Worm (Caenorhabditis elegans) whole organism, late embryonic: Measurements from ENCODE around the gene Y73F4A.2.

ENCODE experiments used
- C08G9.2 ChIP-seq: sonication (generic microtip); optimal IDR thresholded peaks from 2 replicates; lab custom pipeline; 2016; ENCODE audit warnings: mild to moderate bottlenecking, missing genetic modification characterization, moderate library complexity, missing compliant biosample characterization
- F13H6.1 ChIP-seq: sonication (generic microtip); optimal IDR thresholded peaks from 2 replicates; lab custom pipeline; 2016; ENCODE audit warnings: missing genetic modification characterization, missing compliant biosample characterization
- K09A11.1 ChIP-seq: sonication (generic microtip); optimal IDR thresholded peaks from 2 replicates; lab custom pipeline; 2017; ENCODE audit warnings: antibody characterized with exemption, mild to moderate bottlenecking, missing genetic modification characterization, missing compliant biosample characterization; ENCODE audit not compliant: insufficient read depth
- Y22D7AL.16 ChIP-seq: sonication (generic microtip); optimal IDR thresholded peaks from 2 replicates; lab custom pipeline; 2016; ENCODE audit warnings: missing genetic modification characterization, missing compliant biosample characterization
- ahr-1 ChIP-seq: sonication (generic microtip); optimal IDR thresholded peaks from 2 replicates; lab custom pipeline; 2016; ENCODE audit warnings: missing genetic modification characterization, missing compliant biosample characterization
- ceh-14 ChIP-seq: sonication (generic microtip); optimal IDR thresholded peaks from 2 replicates; lab custom pipeline; 2016; ENCODE audit warnings: missing genotype, missing genetic modification characterization, missing compliant biosample characterization
- ceh-18 ChIP-seq: sonication (generic microtip); optimal IDR thresholded peaks from 2 replicates; lab custom pipeline; 2016; ENCODE audit warnings: missing genetic modification characterization, missing compliant biosample characterization
- ceh-2 ChIP-seq: sonication (generic microtip); optimal IDR thresholded peaks from 2 replicates; lab custom pipeline; 2016; ENCODE audit warnings: missing genotype, missing genetic modification characterization, missing compliant biosample characterization
- ceh-30 ChIP-seq: fragments of 150-350 bp; optimal IDR thresholded peaks from 2 replicates; lab custom pipeline; 2014; ENCODE audit warnings: missing biosample characterization, missing genetic modification characterization
- ceh-31 ChIP-seq: sonication (generic microtip); optimal IDR thresholded peaks from 2 replicates; lab custom pipeline; 2016; ENCODE audit warnings: missing genetic modification characterization, missing compliant biosample characterization
- ceh-34 ChIP-seq: sonication (generic microtip); optimal IDR thresholded peaks from 2 replicates; lab custom pipeline; 2016; ENCODE audit warnings: mild to moderate bottlenecking, missing genetic modification characterization, missing compliant biosample characterization
- ceh-48 ChIP-seq: sonication (generic microtip); optimal IDR thresholded peaks from 2 replicates; lab custom pipeline; 2016; ENCODE audit warnings: missing genetic modification characterization, inconsistent platforms, missing compliant biosample characterization
- che-1 ChIP-seq: sonication (generic microtip); optimal IDR thresholded peaks from 2 replicates; lab custom pipeline; 2016; ENCODE audit warnings: mild to moderate bottlenecking, missing genetic modification characterization, missing compliant biosample characterization
- dve-1 ChIP-seq: sonication (generic microtip); optimal IDR thresholded peaks from 2 replicates; lab custom pipeline; 2017; ENCODE audit warnings: antibody characterized with exemption, mild to moderate bottlenecking, missing genetic modification characterization, missing compliant biosample characterization
- elt-2 ChIP-seq: sonication (generic microtip); optimal IDR thresholded peaks from 2 replicates; lab custom pipeline; 2016; ENCODE audit warnings: missing genetic modification reagents, missing genetic modification characterization, missing compliant biosample characterization
- ets-4 ChIP-seq: sonication (generic microtip); optimal IDR thresholded peaks from 2 replicates; lab custom pipeline; 2016; ENCODE audit warnings: missing genetic modification characterization, missing compliant biosample characterization
- fax-1 ChIP-seq: sonication (generic microtip); optimal IDR thresholded peaks from 2 replicates; lab custom pipeline; 2016; ENCODE audit warnings: missing genotype, missing genetic modification characterization, missing compliant biosample characterization
- fkh-6 ChIP-seq: sonication (generic microtip); optimal IDR thresholded peaks from 2 replicates; lab custom pipeline; 2016; ENCODE audit warnings: missing genetic modification characterization, missing compliant biosample characterization
- gmeb-2 ChIP-seq: sonication (generic microtip); optimal IDR thresholded peaks from 2 replicates; lab custom pipeline; 2016; ENCODE audit warnings: missing genetic modification characterization, inconsistent platforms, missing compliant biosample characterization
- hlh-13 ChIP-seq: fragments of 200-800 bp; sonication (Bioruptor generic); optimal IDR thresholded peaks from 2 replicates; lab custom pipeline; 2018; ENCODE audit warnings: mild to moderate bottlenecking, missing genetic modification characterization, missing compliant biosample characterization
- hlh-15 ChIP-seq: sonication (generic microtip); optimal IDR thresholded peaks from 2 replicates; lab custom pipeline; 2016; ENCODE audit warnings: missing genetic modification characterization, missing compliant biosample characterization
- hlh-6 ChIP-seq: sonication (generic microtip); optimal IDR thresholded peaks from 2 replicates; lab custom pipeline; 2016; ENCODE audit warnings: missing genotype, missing genetic modification characterization, missing compliant biosample characterization
- hlh-8 ChIP-seq: sonication (generic microtip); optimal IDR thresholded peaks from 2 replicates; lab custom pipeline; 2016; ENCODE audit warnings: missing genotype, missing genetic modification characterization, missing compliant biosample characterization
- lim-6 ChIP-seq: sonication (generic microtip); optimal IDR thresholded peaks from 2 replicates; lab custom pipeline; 2016; ENCODE audit warnings: missing genetic modification characterization, missing compliant biosample characterization
- madf-2 ChIP-seq: sonication (generic microtip); optimal IDR thresholded peaks from 2 replicates; lab custom pipeline; 2017; ENCODE audit warnings: missing genetic modification characterization, missing compliant biosample characterization
- mec-3 ChIP-seq: sonication (generic microtip); optimal IDR thresholded peaks from 2 replicates; lab custom pipeline; 2016; ENCODE audit warnings: borderline replicate concordance, missing genetic modification characterization, missing compliant biosample characterization
- nfya-1 ChIP-seq: sonication (generic microtip); optimal IDR thresholded peaks from 2 replicates; lab custom pipeline; 2017; ENCODE audit warnings: missing genetic modification characterization, mild to moderate bottlenecking, missing compliant biosample characterization, antibody characterized with exemption, moderate library complexity
- pha-2 ChIP-seq: sonication (generic microtip); optimal IDR thresholded peaks from 2 replicates; lab custom pipeline; 2017; ENCODE audit warnings: mild to moderate bottlenecking, missing genetic modification characterization, missing compliant biosample characterization
- pha-4 ChIP-seq: fragments of 150-350 bp; optimal IDR thresholded peaks from 2 replicates; lab custom pipeline; 2018; ENCODE audit warnings: missing biosample characterization, missing genetic modification reagents, missing genetic modification characterization
- pqm-1 ChIP-seq: sonication (generic microtip); optimal IDR thresholded peaks from 2 replicates; lab custom pipeline; 2016; ENCODE audit warnings: missing genetic modification characterization, missing compliant biosample characterization
- ref-2 ChIP-seq: sonication (generic microtip); optimal IDR thresholded peaks from 2 replicates; lab custom pipeline; 2016; ENCODE audit warnings: missing genetic modification characterization, missing compliant biosample characterization
- rnt-1 ChIP-seq: sonication (generic microtip); optimal IDR thresholded peaks from 2 replicates; lab custom pipeline; 2016; ENCODE audit warnings: missing genetic modification characterization, missing compliant biosample characterization
- sdc-2 ChIP-seq: sonication (generic microtip); optimal IDR thresholded peaks from 2 replicates; lab custom pipeline; 2016; ENCODE audit warnings: missing genotype, missing genetic modification characterization, missing compliant biosample characterization
- sox-4 ChIP-seq: sonication (generic microtip); optimal IDR thresholded peaks from 2 replicates; lab custom pipeline; 2017; ENCODE audit warnings: mild to moderate bottlenecking, missing genetic modification characterization, inconsistent platforms, missing compliant biosample characterization
- syd-9 ChIP-seq: sonication (generic microtip); optimal IDR thresholded peaks from 2 replicates; lab custom pipeline; 2016; ENCODE audit warnings: mild to moderate bottlenecking, missing genetic modification characterization, moderate library complexity, missing compliant biosample characterization
- tbx-2 ChIP-seq: sonication (generic microtip); optimal IDR thresholded peaks from 2 replicates; lab custom pipeline; 2016; ENCODE audit warnings: missing genetic modification characterization, missing compliant biosample characterization
- tbx-7 ChIP-seq: sonication (generic microtip); optimal IDR thresholded peaks from 2 replicates; lab custom pipeline; 2016; ENCODE audit warnings: missing genotype, missing genetic modification characterization, missing compliant biosample characterization
- ttx-3 ChIP-seq: sonication (generic microtip); optimal IDR thresholded peaks from 2 replicates; lab custom pipeline; 2016; ENCODE audit warnings: missing genetic modification reagents, missing genetic modification characterization, missing compliant biosample characterization
- unc-3 ChIP-seq, 2 experiments: fragments of 200-800 bp in 1 of 2; sonication (Bioruptor generic) in 1 of 2; sonication (generic microtip) in 1 of 2; conservative IDR thresholded peaks in 1 of 2; optimal IDR thresholded peaks in 1 of 2; 2 replicates each; pipeline versions ENCODE4 v1.3.6 to Lab custom; 2016 to 2022; ENCODE audit warnings: missing compliant biosample characterization in 2 of 2, missing genetic modification characterization in 2 of 2, missing genetic modification reagents in 1 of 2
- unc-42 ChIP-seq: sonication (generic microtip); optimal IDR thresholded peaks from 2 replicates; lab custom pipeline; 2016; ENCODE audit warnings: missing genotype, missing genetic modification characterization, missing compliant biosample characterization
- unc-55 ChIP-seq: sonication (generic microtip); optimal IDR thresholded peaks from 2 replicates; lab custom pipeline; 2017; ENCODE audit warnings: missing biosample characterization, missing genetic modification reagents, missing genetic modification characterization
- unc-86 ChIP-seq: sonication (generic microtip); optimal IDR thresholded peaks from 2 replicates; lab custom pipeline; 2016; ENCODE audit warnings: missing genetic modification characterization, missing compliant biosample characterization
- zip-5 ChIP-seq: sonication (generic microtip); optimal IDR thresholded peaks from 2 replicates; lab custom pipeline; 2016; ENCODE audit warnings: missing genetic modification characterization, missing compliant biosample characterization
- ztf-16 ChIP-seq: sonication (generic microtip); optimal IDR thresholded peaks from 2 replicates; lab custom pipeline; 2017; ENCODE audit warnings: missing genetic modification characterization, missing compliant biosample characterization

Y73F4A.2 gene

ce11 chrIV:9080201-9080600 lies 37.1 kb upstream of the Y73F4A.2 start:
- TF ChIP-seq ceh-18 (tag; lab: Kevin White, UChicago), result peak; percentile 68
- TF ChIP-seq tbx-7, result no peak
- TF ChIP-seq unc-55 (GFP tag; lab: Kevin White, UChicago), result peak; percentile 78

ce11 chrIV:9079330-9079729 lies 36.2 kb upstream of the Y73F4A.2 start:
- TF ChIP-seq K09A11.1 (no peak), nfya-1 (tag; lab: Kevin White, UChicago) (peak; percentile 19)

ce11 chrIV:9078469-9078868 lies 35.3 kb upstream of the Y73F4A.2 start, which contains the start of gene mans-4:
mans-4 (minus strand) TSS chrIV:9078569.
- TF ChIP-seq fkh-6 (tag; lab: Kevin White, UChicago) (no peak), madf-2 (tag; lab: Kevin White, UChicago) (no peak), ceh-31 (no peak), ceh-34 (tag; lab: Kevin White, UChicago) (no peak), ceh-48 (tag; lab: Kevin White, UChicago) (no peak), unc-86 (tag; lab: Kevin White, UChicago) (no peak), hlh-6 (no peak), nfya-1 (tag; lab: Kevin White, UChicago) (no peak), ceh-14 (no peak), hlh-8 (no peak)
- TF ChIP-seq, all 69 proteins: peak for 0

ce11 chrIV:9074244-9074723 lies 31.1 kb upstream of the Y73F4A.2 start, which contains the start of gene mppb-1:
mppb-1 (plus strand) TSS chrIV:9074673.
- no peak for TF ChIP-seq dve-1
- no peak for TF ChIP-seq unc-55 (GFP tag; lab: Kevin White, UChicago)
- TF ChIP-seq ceh-2 (tag; lab: Kevin White, UChicago), result peak; percentile 84
- TF ChIP-seq unc-42 (tag; lab: Kevin White, UChicago), result peak; percentile 63
- peak; percentile 6 for TF ChIP-seq pqm-1 (tag; lab: Kevin White, UChicago)
- no peak for TF ChIP-seq syd-9 (tag; lab: Kevin White, UChicago)
- no peak for TF ChIP-seq pha-2 (tag; lab: Kevin White, UChicago)
- TF ChIP-seq lim-6 (tag; lab: Kevin White, UChicago), result peak; percentile 81
- no peak for TF ChIP-seq sdc-2
- TF ChIP-seq hlh-6, result no peak
- TF ChIP-seq ceh-18 (tag; lab: Kevin White, UChicago), result peak; percentile 31
- TF ChIP-seq che-1 (tag; lab: Kevin White, UChicago), result no peak
- TF ChIP-seq gmeb-2, result no peak
- no peak for TF ChIP-seq ceh-30 (tag; lab: Kevin White, UChicago)
- peak; percentile 47 for TF ChIP-seq ceh-34 (tag; lab: Kevin White, UChicago)
- TF ChIP-seq fkh-6 (tag; lab: Kevin White, UChicago), result peak; percentile 45
- no peak for TF ChIP-seq ceh-48 (tag; lab: Kevin White, UChicago)
- peak; percentile 90 for TF ChIP-seq tbx-2
- TF ChIP-seq F13H6.1 (tag; lab: Kevin White, UChicago), result peak; percentile 37
- peak; percentile 21 for TF ChIP-seq ztf-16 (tag; lab: Kevin White, UChicago)
- TF ChIP-seq tbx-7, result peak; percentile 86
- peak; percentile 82 for TF ChIP-seq zip-5 (tag; lab: Kevin White, UChicago)
- 0 out of 2 replicates have a peak, but pooled peaks have one; percentile 8 for TF ChIP-seq unc-3 (GFP tag; conservative IDR thresholded peaks at IDR 0.05; lab: Robert Waterston, UW)
- TF ChIP-seq unc-3 (tag; optimal IDR thresholded peaks at IDR 0.05; lab: Kevin White, UChicago), result no peak
- TF ChIP-seq ets-4, result peak; percentile 83
- no peak for TF ChIP-seq sox-4 (tag; lab: Kevin White, UChicago)
- TF ChIP-seq ceh-14, result peak; percentile 39
- peak; percentile 64 for TF ChIP-seq ref-2
- peak; percentile 95 for TF ChIP-seq ceh-31
- TF ChIP-seq hlh-13 (GFP tag; lab: Kevin White, UChicago), result peak; percentile 56
- TF ChIP-seq ttx-3, result peak; percentile 23
- peak; percentile 41 for TF ChIP-seq ahr-1 (tag; lab: Kevin White, UChicago)
- TF ChIP-seq madf-2 (tag; lab: Kevin White, UChicago), result peak; percentile 19
- TF ChIP-seq C08G9.2 (tag; lab: Kevin White, UChicago), result peak; percentile 94
- no peak for TF ChIP-seq pha-4 (tag; lab: Kevin White, UChicago)
- peak; percentile 10 for TF ChIP-seq hlh-15 (tag; lab: Kevin White, UChicago)
- no peak for TF ChIP-seq Y22D7AL.16 (tag; lab: Kevin White, UChicago)
- TF ChIP-seq fax-1 (tag; lab: Kevin White, UChicago), result peak; percentile 28
- TF ChIP-seq hlh-8, result peak; percentile 85
- TF ChIP-seq elt-2 (tag; lab: Kevin White, UChicago), result peak; percentile 49
- peak; percentile 85 for TF ChIP-seq rnt-1 (tag; lab: Kevin White, UChicago)
- peak; percentile 55 for TF ChIP-seq mec-3 (tag; lab: Kevin White, UChicago)
